Worm (Caenorhabditis elegans) whole organism, L4 larva: ENCODE measurements around the gene mpst-4.

Experiments
- F10B5.3 ChIP-seq: sonication (generic microtip); optimal IDR thresholded peaks from 2 replicates; lab custom pipeline; 2016; ENCODE audit warnings: mild to moderate bottlenecking, missing genetic modification characterization, missing compliant biosample characterization
- Y48G9A.11 ChIP-seq: fragments of 200-800 bp; sonication (Bioruptor generic); IDR thresholded peaks from 2 replicates; pipeline ENCODE4 v1.3.6; 2022; ENCODE audit warnings: missing genetic modification reagents, missing genetic modification characterization, missing compliant biosample characterization
- aha-1 ChIP-seq: fragments of 150-350 bp; peaks from one replicate; lab custom pipeline; 2014; ENCODE audit warnings: missing biosample characterization, missing genetic modification characterization
- ama-1 ChIP-seq: fragments of 150-350 bp; optimal IDR thresholded peaks from 2 replicates; lab custom pipeline; 2014; ENCODE audit warnings: inconsistent platforms, mixed read lengths
- arid-1 ChIP-seq: fragments of 200-800 bp; sonication (Bioruptor generic); conservative IDR thresholded peaks from 2 replicates; pipeline ENCODE4 v1.3.6; 2022; ENCODE audit warnings: missing genetic modification reagents, missing genetic modification characterization, missing compliant biosample characterization
- ceh-32 ChIP-seq: sonication (generic microtip); optimal IDR thresholded peaks from 2 replicates; lab custom pipeline; 2016; ENCODE audit warnings: mild to moderate bottlenecking, missing genetic modification characterization, missing compliant biosample characterization; ENCODE audit not compliant: poor library complexity
- cey-2 ChIP-seq: sonication (generic microtip); optimal IDR thresholded peaks from 3 replicates; lab custom pipeline; 2017; ENCODE audit warnings: missing genetic modification characterization, mild to moderate bottlenecking, missing compliant biosample characterization, antibody characterized with exemption, borderline replicate concordance; ENCODE audit not compliant: insufficient read depth
- ctbp-1 ChIP-seq: fragments of 200-800 bp; sonication (Bioruptor generic); IDR thresholded peaks from 2 replicates; pipeline ENCODE4 v1.3.6; 2022; ENCODE audit warnings: missing genetic modification reagents, missing genetic modification characterization, missing compliant biosample characterization
- daf-16 ChIP-seq, 3 experiments: sonication (generic microtip); optimal IDR thresholded peaks; 2 replicates each; lab custom pipeline; 2016 to 2017; ENCODE audit warnings: missing genetic modification characterization in 3 of 3, missing genetic modification reagents in 3 of 3, mild to moderate bottlenecking in 2 of 3, missing compliant biosample characterization in 2 of 3, missing biosample characterization in 1 of 3, moderate library complexity in 1 of 3
- duxl-1 ChIP-seq: sonication (generic microtip); optimal IDR thresholded peaks from 2 replicates; lab custom pipeline; 2016; ENCODE audit warnings: mild to moderate bottlenecking, missing genetic modification characterization, moderate library complexity, missing compliant biosample characterization; ENCODE audit not compliant: poor library complexity
- dve-1 ChIP-seq: sonication (generic microtip); optimal IDR thresholded peaks from 2 replicates; lab custom pipeline; 2017; ENCODE audit warnings: antibody characterized with exemption, mild to moderate bottlenecking, missing genetic modification characterization, missing compliant biosample characterization; ENCODE audit not compliant: insufficient read depth
- fkh-10 ChIP-seq: fragments of 150-350 bp; optimal IDR thresholded peaks from 2 replicates; lab custom pipeline; 2014; ENCODE audit warnings: missing biosample characterization, missing genetic modification reagents, missing genetic modification characterization
- hif-1 ChIP-seq, 2 experiments: sonication (generic microtip); optimal IDR thresholded peaks; 2 replicates each; lab custom pipeline; 2016 to 2017; ENCODE audit warnings: missing compliant biosample characterization in 2 of 2, missing genetic modification characterization in 2 of 2, missing genetic modification reagents in 2 of 2, missing genotype in 2 of 2, mild to moderate bottlenecking in 1 of 2
- hlh-11 ChIP-seq: fragments of 200-800 bp; sonication (Bioruptor generic); optimal IDR thresholded peaks from 2 replicates; lab custom pipeline; 2018; ENCODE audit warnings: mild to moderate bottlenecking, missing genetic modification characterization, missing compliant biosample characterization
- hlh-30 ChIP-seq: sonication (generic microtip); optimal IDR thresholded peaks from 2 replicates; lab custom pipeline; 2017; ENCODE audit warnings: antibody characterized with exemption, mild to moderate bottlenecking, missing genetic modification characterization, missing compliant biosample characterization; ENCODE audit not compliant: insufficient read depth
- hmg-1.1 ChIP-seq: fragments of 200-800 bp; sonication (Bioruptor generic); IDR thresholded peaks from 2 replicates; pipeline ENCODE4 v1.3.6; 2022; ENCODE audit warnings: missing genetic modification reagents, missing genetic modification characterization, missing compliant biosample characterization
- lim-7 ChIP-seq: fragments of 200-800 bp; sonication (Bioruptor generic); IDR thresholded peaks from 2 replicates; pipeline ENCODE4 v1.3.6; 2022; ENCODE audit warnings: missing genetic modification characterization, missing compliant biosample characterization
- lin-1 ChIP-seq: fragments of 200-800 bp; sonication (Bioruptor generic); IDR thresholded peaks from 2 replicates; pipeline ENCODE4 v1.3.6; 2022; ENCODE audit warnings: missing genetic modification reagents, missing genetic modification characterization, missing compliant biosample characterization
- lin-29 ChIP-seq: fragments of 200-800 bp; sonication (Bioruptor generic); IDR thresholded peaks from 2 replicates; pipeline ENCODE4 v1.3.6; 2022; ENCODE audit warnings: missing genetic modification reagents, missing genetic modification characterization, missing compliant biosample characterization
- lsy-2 ChIP-seq, 2 experiments: fragments of 150-350 bp in 1 of 2; sonication (generic microtip) in 1 of 2; optimal IDR thresholded peaks; 2 replicates each; lab custom pipeline; 2014 to 2017; ENCODE audit warnings: missing biosample characterization in 2 of 2, missing genetic modification characterization in 2 of 2
- madf-9 ChIP-seq: fragments of 200-800 bp; sonication (Bioruptor generic); conservative IDR thresholded peaks from 2 replicates; pipeline ENCODE4 v1.3.6; 2022; ENCODE audit warnings: missing genetic modification reagents, missing genetic modification characterization, missing compliant biosample characterization
- mdl-1 ChIP-seq, 2 experiments: fragments of 150-350 bp in 1 of 2; sonication (generic microtip) in 1 of 2; optimal IDR thresholded peaks; 2 replicates each; lab custom pipeline; 2014 to 2017; ENCODE audit warnings: missing biosample characterization in 2 of 2, missing genetic modification characterization in 2 of 2
- mdt-29 ChIP-seq: fragments of 200-800 bp; sonication (Bioruptor generic); IDR thresholded peaks from 2 replicates; pipeline ENCODE4 v1.3.6; 2022; ENCODE audit warnings: missing genetic modification reagents, missing genetic modification characterization, missing compliant biosample characterization
- mep-1 ChIP-seq: fragments of 150-350 bp; sonication (generic microtip); optimal IDR thresholded peaks from 3 replicates; lab custom pipeline; 2014; ENCODE audit warnings: missing biosample characterization, missing genetic modification characterization
- mes-2 ChIP-seq: sonication (generic microtip); optimal IDR thresholded peaks from 2 replicates; lab custom pipeline; 2016; ENCODE audit warnings: missing genotype, mild to moderate bottlenecking, missing genetic modification characterization, missing compliant biosample characterization; ENCODE audit not compliant: poor library complexity, severe bottlenecking
- mxl-3 ChIP-seq: fragments of 200-800 bp; sonication (Bioruptor generic); optimal IDR thresholded peaks from 2 replicates; lab custom pipeline; 2018; ENCODE audit warnings: mild to moderate bottlenecking, missing genetic modification characterization, missing compliant biosample characterization
- nhr-102 ChIP-seq: sonication (generic microtip); optimal IDR thresholded peaks from 2 replicates; lab custom pipeline; 2016; ENCODE audit warnings: mild to moderate bottlenecking, missing genetic modification characterization, moderate library complexity, missing compliant biosample characterization
- nhr-11 ChIP-seq: fragments of 150-350 bp; optimal IDR thresholded peaks from 2 replicates; lab custom pipeline; 2014; ENCODE audit warnings: missing biosample characterization, missing genetic modification characterization
- nhr-111 ChIP-seq: fragments of 200-800 bp; sonication (Bioruptor generic); optimal IDR thresholded peaks from 2 replicates; lab custom pipeline; 2018; ENCODE audit warnings: mild to moderate bottlenecking, missing genetic modification characterization, missing compliant biosample characterization
- nhr-25 ChIP-seq: sonication (generic microtip); optimal IDR thresholded peaks from 2 replicates; lab custom pipeline; 2017; ENCODE audit warnings: missing genetic modification characterization, mild to moderate bottlenecking, missing compliant biosample characterization, antibody characterized with exemption, moderate library complexity, borderline replicate concordance; ENCODE audit not compliant: insufficient read depth
- nhr-28 ChIP-seq: fragments of 150-350 bp; optimal IDR thresholded peaks from 2 replicates; lab custom pipeline; 2014; ENCODE audit warnings: missing biosample characterization, missing genetic modification characterization
- nhr-42 ChIP-seq: fragments of 200-800 bp; sonication (Bioruptor generic); IDR thresholded peaks from 2 replicates; pipeline ENCODE4 v1.3.6; 2022; ENCODE audit warnings: missing genetic modification characterization, missing compliant biosample characterization
- nhr-48 ChIP-seq: sonication (generic microtip); optimal IDR thresholded peaks from 2 replicates; lab custom pipeline; 2016; ENCODE audit warnings: mild to moderate bottlenecking, missing genetic modification characterization, missing compliant biosample characterization
- nhr-77 ChIP-seq: fragments of 150-350 bp; optimal IDR thresholded peaks from 2 replicates; lab custom pipeline; 2014; ENCODE audit warnings: missing biosample characterization, missing genetic modification characterization
- pha-4 ChIP-seq, 2 experiments: fragments of 150-350 bp in 1 of 2; fragments of 200-800 bp in 1 of 2; sonication (Bioruptor generic) in 1 of 2; IDR thresholded peaks in 1 of 2; optimal IDR thresholded peaks in 1 of 2; 2 replicates each; pipeline versions ENCODE4 v1.3.6 to Lab custom; 2014 to 2022; ENCODE audit warnings: missing genetic modification characterization in 2 of 2, missing genetic modification reagents in 2 of 2, missing biosample characterization in 1 of 2, missing compliant biosample characterization in 1 of 2
- php-3 ChIP-seq: fragments of 200-800 bp; sonication (Bioruptor generic); IDR thresholded peaks from 2 replicates; pipeline ENCODE4 v1.3.6; 2022; ENCODE audit warnings: missing genetic modification reagents, missing genetic modification characterization, missing compliant biosample characterization
- pqm-1 ChIP-seq: sonication (generic microtip); optimal IDR thresholded peaks from 2 replicates; lab custom pipeline; 2017; ENCODE audit warnings: missing biosample characterization, missing genetic modification characterization
- saeg-2 ChIP-seq: fragments of 200-800 bp; sonication (Bioruptor generic); IDR thresholded peaks from 2 replicates; pipeline ENCODE4 v1.3.6; 2022; ENCODE audit warnings: missing genetic modification reagents, missing genetic modification characterization, missing compliant biosample characterization
- sdz-12 ChIP-seq: fragments of 200-800 bp; sonication (Bioruptor generic); optimal IDR thresholded peaks from 2 replicates; lab custom pipeline; 2018; ENCODE audit warnings: mild to moderate bottlenecking, missing genetic modification characterization, missing compliant biosample characterization
- set-16 ChIP-seq: fragments of 200-800 bp; sonication (Bioruptor generic); IDR thresholded peaks from 2 replicates; pipeline ENCODE4 v1.3.6; 2022; ENCODE audit warnings: missing genetic modification reagents, missing genetic modification characterization, missing compliant biosample characterization
- tra-1 ChIP-seq: fragments of 200-800 bp; sonication (Bioruptor generic); IDR thresholded peaks from 2 replicates; pipeline ENCODE4 v1.3.6; 2022; ENCODE audit warnings: missing genetic modification reagents, missing genetic modification characterization, missing compliant biosample characterization
- unc-130 ChIP-seq: sonication (generic microtip); optimal IDR thresholded peaks from 2 replicates; lab custom pipeline; 2016; ENCODE audit warnings: missing genetic modification reagents, missing genetic modification characterization, missing compliant biosample characterization
- zfp-2 ChIP-seq: sonication (generic microtip); optimal IDR thresholded peaks from 2 replicates; lab custom pipeline; 2016; ENCODE audit warnings: mild to moderate bottlenecking, missing genetic modification characterization, missing compliant biosample characterization
- zfp-3 ChIP-seq: fragments of 200-800 bp; sonication (Bioruptor generic); conservative IDR thresholded peaks from 2 replicates; pipeline ENCODE4 v1.3.6; 2022; ENCODE audit warnings: missing genetic modification reagents, missing genetic modification characterization, missing compliant biosample characterization
- ztf-11 ChIP-seq: fragments of 150-350 bp; optimal IDR thresholded peaks from 2 replicates; lab custom pipeline; 2014; ENCODE audit warnings: missing biosample characterization, missing genetic modification characterization
- ztf-7 ChIP-seq: fragments of 150-350 bp; optimal IDR thresholded peaks from 2 replicates; lab custom pipeline; 2014; ENCODE audit warnings: missing biosample characterization, missing genetic modification characterization

The mpst-4 gene

DNA sequence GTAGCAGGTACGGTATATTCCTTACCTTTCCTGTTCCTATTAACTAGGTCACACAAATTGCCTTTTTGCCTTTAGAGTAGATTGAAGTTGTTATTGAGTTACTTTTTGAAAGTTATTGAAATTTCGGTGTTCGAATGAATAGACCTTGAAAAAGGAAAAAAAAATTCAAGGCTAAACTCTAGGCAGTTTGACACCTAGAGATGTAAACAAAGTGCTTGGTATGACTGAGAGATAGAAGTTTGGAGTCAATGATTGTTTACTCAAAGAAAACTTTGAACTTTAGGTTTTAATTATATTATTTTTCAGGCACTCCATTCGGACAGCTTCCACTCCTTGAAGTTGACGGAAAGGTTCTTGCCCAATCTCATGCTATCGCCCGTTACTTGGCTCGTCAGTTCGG, 19.2 kb upstream of the mpst-4 start:
- TF ChIP-seq aha-1: peak; percentile 3
- TF ChIP-seq zfp-2 (tag; lab: Kevin White, UChicago): no peak
- TF ChIP-seq mdt-29 (GFP tag; lab: Robert Waterston, UW): no peak
- no peak for TF ChIP-seq lsy-2 (tag; optimal IDR thresholded peaks at IDR 0.05; lab: Kevin White, UChicago)
- peak; percentile 27 for TF ChIP-seq dve-1 (tag; lab: Kevin White, UChicago)
- TF ChIP-seq lim-7 (GFP tag; lab: Robert Waterston, UW): 0 out of 2 replicates have a peak, but pooled peaks have one; percentile 7
- TF ChIP-seq Y48G9A.11 (GFP tag; lab: Robert Waterston, UW): no peak
- TF ChIP-seq hlh-11 (tag; lab: Kevin White, UChicago): no peak
- TF ChIP-seq nhr-111 (GFP tag; lab: Kevin White, UChicago): no peak
- TF ChIP-seq set-16 (GFP tag; lab: Robert Waterston, UW): no peak
- no peak for TF ChIP-seq daf-16 (GFP tag; optimal IDR thresholded peaks at IDR 0.05; lab: Kevin White, UChicago)
- peak; percentile 75 for TF ChIP-seq daf-16 (tag; optimal IDR thresholded peaks at IDR 0.05; lab: Kevin White, UChicago)
- TF ChIP-seq duxl-1 (tag; lab: Kevin White, UChicago): no peak
- TF ChIP-seq sdz-12 (GFP tag; lab: Kevin White, UChicago): no peak

DNA sequence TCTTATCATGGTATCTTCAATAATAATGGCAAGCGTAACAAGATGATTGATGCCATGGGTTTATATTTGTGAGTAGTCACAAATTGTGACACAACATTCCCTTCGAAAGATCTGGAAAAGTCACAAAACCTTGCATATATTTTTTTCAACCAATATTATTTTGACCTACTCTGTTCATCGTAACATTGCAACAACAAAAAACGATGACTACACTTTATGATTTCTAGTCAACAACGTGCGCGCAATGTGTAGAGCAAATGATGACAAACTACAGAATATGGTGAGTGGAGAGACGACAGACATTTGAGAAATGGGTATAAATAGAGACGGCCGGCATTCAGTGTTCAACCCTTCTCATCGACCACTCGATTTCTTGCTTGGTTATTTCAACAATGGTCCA, 18.5 kb upstream of the mpst-4 start, which contains the start of gene gst-7:
TSS of gene gst-7 (plus strand) at position 336 of the 400 bp plus-strand sequence.
- TF ChIP-seq ctbp-1 (GFP tag; lab: Robert Waterston, UW): no peak
- peak; percentile 43 for TF ChIP-seq nhr-11
- TF ChIP-seq mes-2: peak; percentile 18
- TF ChIP-seq F10B5.3 (tag; lab: Kevin White, UChicago): no peak
- TF ChIP-seq hlh-30: peak; percentile 66
- TF ChIP-seq nhr-48 (tag; lab: Kevin White, UChicago): peak; percentile 71
- TF ChIP-seq ztf-11 (tag; lab: Kevin White, UChicago): no peak
- TF ChIP-seq pha-4 (GFP tag; IDR thresholded peaks at IDR 0.05; lab: Robert Waterston, UW): no peak
- TF ChIP-seq pha-4 (tag; optimal IDR thresholded peaks at IDR 0.05; lab: Kevin White, UChicago): peak; percentile 37
- no peak for TF ChIP-seq zfp-3 (GFP tag; lab: Robert Waterston, UW)
- TF ChIP-seq aha-1: no peak
- TF ChIP-seq unc-130: no peak
- TF ChIP-seq lin-1 (GFP tag; lab: Robert Waterston, UW): no peak
- TF ChIP-seq cey-2 (tag; lab: Kevin White, UChicago): peak; percentile 77
- TF ChIP-seq madf-9 (GFP tag; lab: Robert Waterston, UW): no peak
- TF ChIP-seq pqm-1 (tag; lab: Kevin White, UChicago): peak; percentile 38
- peak; percentile 97 for TF ChIP-seq nhr-28 (tag; lab: Kevin White, UChicago)
- peak in 1 of 2 experiments; percentile 53 for TF ChIP-seq mdl-1 (tag; optimal IDR thresholded peaks at IDR 0.05; lab: Kevin White, UChicago)
- TF ChIP-seq nhr-42: no peak
- TF ChIP-seq saeg-2: no peak
- TF ChIP-seq ztf-7 (tag; lab: Kevin White, UChicago): peak; percentile 5
- no peak for TF ChIP-seq ama-1
- TF ChIP-seq php-3 (GFP tag; lab: Robert Waterston, UW): peak; percentile 68
- peak in 1 of 2 experiments; percentile 11 for TF ChIP-seq hif-1 (tag; optimal IDR thresholded peaks at IDR 0.05; lab: Kevin White, UChicago)
- TF ChIP-seq lin-29 (GFP tag; lab: Robert Waterston, UW): no peak
- no peak for TF ChIP-seq daf-16 (GFP tag; optimal IDR thresholded peaks at IDR 0.05; lab: Kevin White, UChicago)
- peak; percentile 89 for TF ChIP-seq daf-16 (tag; optimal IDR thresholded peaks at IDR 0.05; lab: Kevin White, UChicago)
- TF ChIP-seq nhr-25 (tag; lab: Kevin White, UChicago): no peak
- TF ChIP-seq mep-1: peak; percentile 28
- TF ChIP-seq mxl-3 (GFP tag; lab: Kevin White, UChicago): peak; percentile 95
- TF ChIP-seq lim-7 (GFP tag; lab: Robert Waterston, UW): no peak
- TF ChIP-seq ceh-32 (tag; lab: Kevin White, UChicago): no peak
- TF ChIP-seq fkh-10: no peak
- TF ChIP-seq nhr-102 (tag; lab: Kevin White, UChicago): peak; percentile 95
- peak; percentile 39 for TF ChIP-seq nhr-77
- TF ChIP-seq tra-1 (GFP tag; lab: Robert Waterston, UW): 0 out of 2 replicates have a peak, but pooled peaks have one; percentile 20
- TF ChIP-seq arid-1 (GFP tag; lab: Robert Waterston, UW): no peak
- peak; percentile 35; the same call in 1 of the 2 replicates for TF ChIP-seq hmg-1.1 (GFP tag; lab: Robert Waterston, UW)
